Worm (Caenorhabditis elegans): ENCODE measurements around the gene F54D5.2.

Gene F54D5.2

ce11 chrII:11545299-11545951, 27.6 kb upstream of the F54D5.2 start, which contains the start of gene dnj-13 (continued):
- no peak for TF ChIP-seq lin-39 (tag; optimal IDR thresholded peaks at IDR 0.05)
- TF ChIP-seq ztf-11 (tag; optimal IDR thresholded peaks at IDR 0.05), result peak; percentile 13
- peak; percentile 68 for TF ChIP-seq nhr-25 (tag; optimal IDR thresholded peaks at IDR 0.05; ENCODE audit: borderline replicate concordance, insufficient read depth)
- peak; percentile 85 for TF ChIP-seq nhr-28 (tag; optimal IDR thresholded peaks at IDR 0.05)
- peak; percentile 96 for TF ChIP-seq rbr-2 (tag; optimal IDR thresholded peaks at IDR 0.05)
- no peak for TF ChIP-seq nhr-76 (tag; optimal IDR thresholded peaks at IDR 0.05)
- no peak for TF ChIP-seq unc-39 (tag; optimal IDR thresholded peaks at IDR 0.05)
- TF ChIP-seq daf-12 (tag; optimal IDR thresholded peaks at IDR 0.05), result no peak
- TF ChIP-seq snpc-1.2 (GFP tag; IDR thresholded peaks at IDR 0.05), result peak; percentile 87
- TF ChIP-seq T26A8.4 (GFP tag; IDR thresholded peaks at IDR 0.05), result peak; percentile 97
- TF ChIP-seq dpl-1 (GFP tag; optimal IDR thresholded peaks at IDR 0.05), result peak; percentile 78
- TF ChIP-seq attf-4 (tag; optimal IDR thresholded peaks at IDR 0.05), result no peak
- peak; percentile 95 for TF ChIP-seq dmd-6 (GFP tag; IDR thresholded peaks at IDR 0.05)
- peak; percentile 100 for TF ChIP-seq mdt-29 (GFP tag; IDR thresholded peaks at IDR 0.05)
- TF ChIP-seq ztf-7 (tag; optimal IDR thresholded peaks at IDR 0.05), result peak; percentile 39
- TF ChIP-seq fos-1 (tag; optimal IDR thresholded peaks at IDR 0.05), result no peak
- peak; percentile 91 for TF ChIP-seq lin-29 (GFP tag; IDR thresholded peaks at IDR 0.05)
- peak; percentile 96 for TF ChIP-seq ceh-20 (GFP tag; IDR thresholded peaks at IDR 0.05)
- TF ChIP-seq lsy-2 (tag; optimal IDR thresholded peaks at IDR 0.05), result peak; percentile 88 to 94
- TF ChIP-seq ceh-62 (tag; optimal IDR thresholded peaks at IDR 0.05), result no peak
- peak; percentile 89 for TF ChIP-seq T20F7.1 (GFP tag; optimal IDR thresholded peaks at IDR 0.05)
- no peak for TF ChIP-seq F26F4.8 (GFP tag; conservative IDR thresholded peaks at IDR 0.05)
- TF ChIP-seq lin-15B (tag; optimal IDR thresholded peaks at IDR 0.05), result no peak
- TF ChIP-seq nhr-10 (tag; optimal IDR thresholded peaks at IDR 0.05), result peak; percentile 63
- peak; percentile 97 for TF ChIP-seq arid-1 (GFP tag; conservative IDR thresholded peaks at IDR 0.05)
- TF ChIP-seq nhr-111 (GFP tag; optimal IDR thresholded peaks at IDR 0.05), result peak; percentile 96
- peak; percentile 95 for TF ChIP-seq egl-43 (GFP tag; IDR thresholded peaks at IDR 0.05)
- TF ChIP-seq madf-5 (GFP tag; IDR thresholded peaks at IDR 0.05), result peak; percentile 87 to 91; a peak in 3 of 4 replicates
- peak; percentile 98 for TF ChIP-seq lin-1 (GFP tag; IDR thresholded peaks at IDR 0.05)
- TF ChIP-seq unc-62 (GFP tag; optimal IDR thresholded peaks at IDR 0.05 in 1 of 2), result peak in 1 of 2 experiments; percentile 84
- TF ChIP-seq unc-62 (tag; optimal IDR thresholded peaks at IDR 0.05), result no peak
- TF ChIP-seq jun-1 (tag; optimal IDR thresholded peaks at IDR 0.05), result peak; percentile 87
- peak; percentile 91 for TF ChIP-seq lin-13 (GFP tag; optimal IDR thresholded peaks at IDR 0.05)
- TF ChIP-seq Y48G9A.11 (GFP tag; IDR thresholded peaks at IDR 0.05), result peak; percentile 86
- peak; percentile 85 for TF ChIP-seq vab-7 (GFP tag; IDR thresholded peaks at IDR 0.05)
- TF ChIP-seq skn-1 (tag; optimal IDR thresholded peaks at IDR 0.05), result no peak
- TF ChIP-seq F37D6.2 (tag; optimal IDR thresholded peaks at IDR 0.05), result peak; percentile 91
- peak; percentile 77 to 92 for TF ChIP-seq hif-1 (tag; optimal IDR thresholded peaks at IDR 0.05)
- peak; percentile 89 for TF ChIP-seq Y5F2A.4 (GFP tag; optimal IDR thresholded peaks at IDR 0.05)
- no peak for TF ChIP-seq ceh-28 (tag; optimal IDR thresholded peaks at IDR 0.05)
- peak; percentile 94 for TF ChIP-seq mes-2 (tag; optimal IDR thresholded peaks at IDR 0.05; ENCODE audit: poor library complexity, severe bottlenecking)
- peak; percentile 96 for TF ChIP-seq mep-1 (tag; optimal IDR thresholded peaks at IDR 0.05)
- no peak for TF ChIP-seq daf-8 (GFP tag; IDR thresholded peaks at IDR 0.05)
- TF ChIP-seq ama-1 (optimal IDR thresholded peaks at IDR 0.05), result peak; percentile 71
- peak; percentile 88 for TF ChIP-seq aha-1 (tag)
- peak; percentile 98 for TF ChIP-seq zfp-3 (GFP tag; conservative IDR thresholded peaks at IDR 0.05)
- TF ChIP-seq hmg-1.1 (GFP tag; IDR thresholded peaks at IDR 0.05), result peak; percentile 97
- TF ChIP-seq dve-1 (tag; optimal IDR thresholded peaks at IDR 0.05; ENCODE audit: insufficient read depth), result peak; percentile 98
- TF ChIP-seq ceh-32 (tag; optimal IDR thresholded peaks at IDR 0.05; ENCODE audit: poor library complexity), result peak; percentile 28
- TF ChIP-seq nhr-11 (tag; optimal IDR thresholded peaks at IDR 0.05), result peak; percentile 96
- TF ChIP-seq ctbp-1 (GFP tag; IDR thresholded peaks at IDR 0.05), result peak; percentile 95
